Fruit fly (Drosophila melanogaster) whole organism, pupa: ENCODE measurements around the gene Unc-76.

Experiments
- CG10348 ChIP-seq: fragments of 200-800 bp; sonication (Bioruptor generic); IDR thresholded peaks from 2 replicates; pipeline ENCODE4 v1.3.6; 2022; ENCODE audit warnings: missing biosample characterization, missing genetic modification characterization
- CG12605 ChIP-seq: fragments of 200-800 bp; sonication (Bioruptor generic); IDR thresholded peaks from 2 replicates; pipeline ENCODE4 v1.3.6; 2022; ENCODE audit warnings: missing biosample characterization, missing genetic modification characterization
- CG13204 ChIP-seq: fragments of 200-800 bp; sonication (Bioruptor generic); optimal IDR thresholded peaks from 2 replicates; lab custom pipeline; 2018; ENCODE audit warnings: missing biosample characterization, mild to moderate bottlenecking, missing genetic modification characterization, moderate library complexity
- CG14655 ChIP-seq: fragments of 200-800 bp; sonication (Bioruptor generic); optimal IDR thresholded peaks from 3 replicates; lab custom pipeline; 2017; ENCODE audit warnings: mild to moderate bottlenecking, missing biosample characterization, missing genetic modification reagents, missing genetic modification characterization
- CG15710 ChIP-seq: fragments of 200-800 bp; sonication (Bioruptor generic); optimal IDR thresholded peaks from 2 replicates; lab custom pipeline; 2018; ENCODE audit warnings: missing biosample characterization, mild to moderate bottlenecking, missing genetic modification characterization, moderate library complexity
- CG17806 ChIP-seq: fragments of 200-800 bp; sonication (Bioruptor generic); optimal IDR thresholded peaks from 2 replicates; lab custom pipeline; 2018; ENCODE audit warnings: missing biosample characterization, mild to moderate bottlenecking, missing genetic modification characterization, moderate library complexity
- CG32121 ChIP-seq: fragments of 200-800 bp; sonication (Bioruptor generic); IDR thresholded peaks from 2 replicates; pipeline ENCODE4 v1.3.6; 2022; ENCODE audit warnings: missing biosample characterization, missing genetic modification characterization
- CG34367 ChIP-seq: fragments of 200-800 bp; sonication (Bioruptor generic); optimal IDR thresholded peaks from 2 replicates; lab custom pipeline; 2018; ENCODE audit warnings: missing biosample characterization, mild to moderate bottlenecking, missing genetic modification characterization
- CG4496 ChIP-seq: fragments of 200-800 bp; sonication (Bioruptor generic); IDR thresholded peaks from 3 replicates; pipeline ENCODE4 v1.3.6; 2022; ENCODE audit warnings: missing biosample characterization, missing genetic modification characterization
- CG8159 ChIP-seq: fragments of 200-800 bp; sonication (Bioruptor generic); optimal IDR thresholded peaks from 3 replicates; lab custom pipeline; 2018; ENCODE audit warnings: missing biosample characterization, mild to moderate bottlenecking, missing genetic modification characterization, moderate library complexity
- CG8301 ChIP-seq: fragments of 200-800 bp; sonication (Bioruptor generic); optimal IDR thresholded peaks from 2 replicates; lab custom pipeline; 2018; ENCODE audit warnings: missing biosample characterization, mild to moderate bottlenecking, missing genetic modification characterization
- CG9948 ChIP-seq: fragments of 200-800 bp; sonication (Bioruptor generic); optimal IDR thresholded peaks from 2 replicates; lab custom pipeline; 2018; ENCODE audit warnings: missing biosample characterization, mild to moderate bottlenecking, missing genetic modification characterization, moderate library complexity
- D1 ChIP-seq: fragments of 200-800 bp; sonication (Bioruptor generic); optimal IDR thresholded peaks from 2 replicates; lab custom pipeline; 2018; ENCODE audit warnings: missing biosample characterization, mild to moderate bottlenecking, missing genetic modification characterization, moderate library complexity
- EcR ChIP-seq: fragments of 200-800 bp; sonication (Bioruptor generic); optimal IDR thresholded peaks from 3 replicates; lab custom pipeline; 2019; ENCODE audit warnings: missing biosample characterization, missing genetic modification characterization, mild to moderate bottlenecking, moderate library complexity, missing genetic modification reagents
- Ets98B ChIP-seq: fragments of 200-800 bp; sonication (Bioruptor generic); IDR thresholded peaks from 2 replicates; pipeline ENCODE4 v1.3.6; 2022; ENCODE audit warnings: missing biosample characterization, missing genetic modification characterization
- Pif1A ChIP-seq: fragments of 200-800 bp; sonication (Bioruptor generic); optimal IDR thresholded peaks from 3 replicates; lab custom pipeline; 2016; ENCODE audit warnings: missing biosample characterization, missing genetic modification characterization
- Pif1B ChIP-seq: fragments of 200-800 bp; sonication (Bioruptor generic); optimal IDR thresholded peaks from 3 replicates; lab custom pipeline; 2016; ENCODE audit warnings: missing biosample characterization, missing genetic modification characterization
- Snoo ChIP-seq: fragments of 200-800 bp; sonication (Bioruptor generic); optimal IDR thresholded peaks from 3 replicates; lab custom pipeline; 2017; ENCODE audit warnings: missing biosample characterization, mild to moderate bottlenecking, missing genetic modification characterization, inconsistent platforms
- fd96Ca ChIP-seq: fragments of 200-800 bp; sonication (Bioruptor generic); IDR thresholded peaks from 3 replicates; pipeline ENCODE4 v1.3.6; 2022; ENCODE audit warnings: missing biosample characterization, missing genetic modification characterization
- gl ChIP-seq: fragments of 200-800 bp; sonication (Bioruptor generic); optimal IDR thresholded peaks from 2 replicates; lab custom pipeline; 2018; ENCODE audit warnings: missing biosample characterization, mild to moderate bottlenecking, missing genetic modification characterization
- rn ChIP-seq: fragments of 200-800 bp; sonication (Bioruptor generic); IDR thresholded peaks from 2 replicates; pipeline ENCODE4 v1.3.6; 2022; ENCODE audit warnings: missing biosample characterization, missing genetic modification characterization

Unc-76 gene

DNA sequence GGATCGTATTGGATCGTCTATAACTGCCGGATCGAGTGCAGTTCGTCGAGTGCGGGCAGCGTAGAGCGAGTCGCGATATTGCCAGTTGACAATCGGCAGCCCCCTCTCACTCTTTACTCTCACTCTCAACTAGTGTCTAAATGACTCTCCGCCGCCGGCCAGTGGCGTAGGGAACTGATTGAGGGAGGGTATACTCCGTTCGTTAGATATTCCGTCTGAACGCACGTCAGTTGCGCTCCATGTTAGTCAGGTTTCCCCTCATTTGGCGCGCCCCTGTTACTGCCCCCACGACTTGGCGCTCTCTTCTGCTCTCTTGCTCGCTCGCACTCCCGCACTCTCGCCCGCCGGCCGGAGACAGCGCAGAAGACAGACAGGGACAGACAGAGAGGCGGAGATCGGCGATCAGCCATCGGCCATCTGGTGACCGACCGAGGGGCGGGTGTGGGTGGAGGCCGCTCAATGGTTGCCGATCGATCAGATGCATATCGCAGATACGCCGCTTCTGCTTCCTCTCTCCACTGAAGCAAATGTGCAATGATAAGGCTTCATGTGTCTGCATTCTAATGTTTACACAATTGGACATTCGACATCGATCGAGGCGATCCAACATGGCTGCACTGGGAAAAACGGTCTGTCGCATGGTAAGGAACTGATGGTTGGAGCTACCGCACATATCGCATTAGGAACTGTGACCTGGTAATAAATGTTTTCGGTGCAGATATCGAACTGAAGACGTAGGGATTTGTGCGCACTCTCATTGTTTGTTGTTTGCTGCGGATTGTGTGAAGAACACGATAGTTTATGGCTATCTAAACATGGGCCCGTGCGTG lies 30.1 kb upstream of the Unc-76 start, which contains the start of gene moody:
TSS of gene moody (minus strand) at position 51 of the 830 bp plus-strand sequence.
- peak; percentile 99 for TF ChIP-seq CG4496
- peak; percentile 86 for TF ChIP-seq CG15710
- no peak for TF ChIP-seq D1
- peak; percentile 84 for TF ChIP-seq CG8159 (tag; lab: Kevin White, UChicago)
- TF ChIP-seq gl: peak; percentile 84
- TF ChIP-seq Ets98B: peak; percentile 99
- peak; percentile 90 for TF ChIP-seq Pif1A
- TF ChIP-seq CG17806 (tag; lab: Kevin White, UChicago): peak; percentile 84
- peak; percentile 68 for TF ChIP-seq CG9948 (tag; lab: Kevin White, UChicago)
- peak; percentile 97 for TF ChIP-seq CG12605
- TF ChIP-seq CG10348 (GFP tag; lab: Robert Waterston, UW): peak; percentile 92
- peak; percentile 97 for TF ChIP-seq CG13204 (GFP tag; lab: Kevin White, UChicago)
- TF ChIP-seq CG8301 (tag; lab: Kevin White, UChicago): peak; percentile 87
- peak; percentile 82 for TF ChIP-seq CG34367
- TF ChIP-seq EcR (GFP tag; lab: Kevin White, UChicago): peak; percentile 56
- peak; percentile 90 for TF ChIP-seq Pif1B (GFP tag; lab: Kevin White, UChicago)
- TF ChIP-seq CG14655: peak; percentile 92
- TF ChIP-seq Snoo (tag; lab: Kevin White, UChicago): peak; percentile 93
- TF ChIP-seq fd96Ca: peak; percentile 99
- TF ChIP-seq rn: peak; percentile 93
- peak; percentile 99 for TF ChIP-seq CG32121 (GFP tag; lab: Robert Waterston, UW)

DNA sequence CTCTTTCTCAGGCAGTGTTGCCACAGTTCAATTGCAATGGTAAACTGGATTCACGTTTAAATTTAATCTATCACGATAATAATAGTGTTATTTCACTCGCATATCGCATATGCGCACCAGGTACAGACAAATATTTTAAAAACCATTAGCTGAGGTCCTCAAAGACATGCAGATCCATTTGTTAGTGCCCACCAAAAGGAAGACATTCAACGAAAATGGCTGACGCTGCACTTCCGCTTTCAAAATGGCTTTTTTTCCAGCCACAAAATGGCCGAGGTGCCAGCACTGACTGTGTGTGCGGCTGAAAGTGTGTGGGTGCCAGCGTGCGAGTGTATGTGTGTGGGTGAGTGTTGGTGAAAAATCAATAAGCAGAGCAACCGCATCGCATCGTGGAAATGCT lies 19.3 kb upstream of the Unc-76 start:
- TF ChIP-seq CG10348 (GFP tag; lab: Robert Waterston, UW) (no peak), Pif1A (no peak), CG8301 (tag; lab: Kevin White, UChicago) (peak; percentile 30), CG8159 (tag; lab: Kevin White, UChicago) (peak; percentile 29), Pif1B (GFP tag; lab: Kevin White, UChicago) (no peak), CG4496 (peak; percentile 38; the same call in 1 of the 3 replicates), CG13204 (GFP tag; lab: Kevin White, UChicago) (peak; percentile 19), CG15710 (peak; percentile 38), CG34367 (peak; percentile 4), gl (no peak), CG9948 (tag; lab: Kevin White, UChicago) (no peak)
- TF ChIP-seq, all 21 proteins: peak for 6

DNA sequence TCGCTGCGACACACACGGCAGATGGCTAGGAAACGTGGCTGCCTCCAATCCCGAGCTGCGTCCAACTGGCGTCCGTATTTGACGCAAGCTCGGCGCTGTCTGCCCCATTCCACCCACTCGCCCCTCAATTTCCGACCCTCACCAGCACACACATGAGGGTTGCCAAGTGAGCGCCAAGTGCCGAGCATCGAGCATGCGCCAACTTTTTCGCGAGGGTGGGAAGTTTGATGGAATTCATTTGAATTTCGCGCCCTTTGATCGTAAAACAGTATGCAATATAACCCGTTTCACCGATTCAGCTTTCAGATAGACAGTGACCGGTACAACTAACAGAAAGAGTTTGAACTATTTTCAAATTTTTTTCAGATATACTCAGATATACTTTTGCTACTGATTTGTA lies 18.6 kb upstream of the Unc-76 start, which contains the start of gene Sik2:
TSS of gene Sik2 (minus strand) at position 67 of the 400 bp plus-strand sequence.
- peak; percentile 31; the same call in 1 of the 3 replicates for TF ChIP-seq CG4496
- TF ChIP-seq rn: no peak

DNA sequence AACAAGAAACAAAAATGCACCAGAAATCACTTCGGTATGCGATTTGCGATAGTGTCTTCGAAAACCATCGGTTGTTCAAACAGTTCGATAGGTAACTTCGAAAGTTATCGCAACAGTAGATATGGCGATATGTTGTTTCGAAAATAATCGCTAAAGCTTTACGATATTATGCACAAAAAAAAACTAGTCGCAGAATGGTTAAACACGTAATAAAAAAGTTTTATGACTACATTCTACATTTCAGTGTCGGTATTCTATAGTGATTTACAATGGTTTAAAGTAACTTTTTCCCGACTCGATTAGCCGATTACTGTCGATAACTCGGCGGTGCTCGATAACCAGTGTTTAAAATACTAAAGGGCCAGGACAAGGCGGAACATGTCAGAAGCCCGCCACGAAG lies 15.3 kb upstream of the Unc-76 start, which contains the start of gene CG4281:
TSS of gene CG4281 (minus strand) at position 70 of the 400 bp plus-strand sequence.
- TF ChIP-seq CG10348 (GFP tag; lab: Robert Waterston, UW) (no peak), EcR (GFP tag; lab: Kevin White, UChicago) (no peak), CG15710 (no peak), CG12605 (no peak), gl (no peak), CG32121 (GFP tag; lab: Robert Waterston, UW) (no peak), CG13204 (GFP tag; lab: Kevin White, UChicago) (no peak), Ets98B (no peak), Pif1B (GFP tag; lab: Kevin White, UChicago) (no peak), CG8301 (tag; lab: Kevin White, UChicago) (no peak), D1 (no peak), CG8159 (tag; lab: Kevin White, UChicago) (no peak), Snoo (tag; lab: Kevin White, UChicago) (no peak), CG4496 (no peak), CG9948 (tag; lab: Kevin White, UChicago) (no peak), fd96Ca (no peak), Pif1A (no peak), rn (no peak), CG17806 (tag; lab: Kevin White, UChicago) (no peak), CG14655 (no peak)

DNA sequence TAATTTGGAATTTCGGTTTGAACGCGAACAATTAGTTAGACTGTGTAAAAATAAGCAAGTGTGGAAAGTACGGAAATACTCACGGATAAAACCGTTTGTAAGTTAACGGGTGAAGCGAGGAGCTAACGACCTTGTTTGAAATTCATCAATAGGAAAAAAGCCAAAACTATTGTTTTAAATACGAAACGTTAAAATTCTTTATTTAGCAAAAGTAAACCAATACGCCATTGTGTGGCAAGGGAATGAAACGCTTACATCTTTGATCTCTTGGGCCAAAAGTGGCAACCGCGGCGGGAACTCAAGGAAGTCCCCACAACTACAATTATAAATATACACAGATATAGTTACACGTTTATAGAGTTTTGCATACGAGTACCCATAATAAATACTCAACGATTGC lies 14.2 kb upstream of the Unc-76 start, which contains the start of gene CG14054:
TSS of gene CG14054 (minus strand) at position 101 of the 400 bp plus-strand sequence.
- TF ChIP-seq Pif1A: no peak
- TF ChIP-seq Pif1B (GFP tag; lab: Kevin White, UChicago): no peak
- TF ChIP-seq CG15710: no peak
- TF ChIP-seq CG8159 (tag; lab: Kevin White, UChicago): no peak
- TF ChIP-seq CG17806 (tag; lab: Kevin White, UChicago): no peak
- no peak for TF ChIP-seq rn
- no peak for TF ChIP-seq Ets98B

DNA sequence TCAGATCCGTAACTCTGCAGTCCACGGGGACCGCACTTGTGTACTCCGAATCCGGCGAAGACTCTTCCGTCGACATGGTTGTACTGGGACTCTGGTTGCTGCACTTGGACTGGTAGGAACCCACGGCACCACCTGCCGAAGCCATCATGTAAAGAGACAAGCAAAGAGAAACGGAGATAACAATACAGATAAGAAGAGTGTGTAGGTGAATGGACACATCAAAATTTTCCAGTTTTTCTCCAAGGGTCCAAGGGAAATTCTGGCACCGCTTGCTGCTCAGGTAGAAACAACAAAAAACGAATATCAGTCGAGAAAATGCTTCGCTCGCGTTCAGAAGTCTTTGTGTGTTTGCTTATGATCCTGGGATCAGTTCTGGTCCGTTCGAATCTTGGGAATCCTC lies 12.1 kb upstream of the Unc-76 start, which contains the start of gene CG4194:
TSS of gene CG4194 (plus strand) at position 301 of the 400 bp plus-strand sequence.
- no peak for TF ChIP-seq Pif1B (GFP tag; lab: Kevin White, UChicago)
- TF ChIP-seq Ets98B: no peak
- TF ChIP-seq CG12605: no peak
- TF ChIP-seq CG32121 (GFP tag; lab: Robert Waterston, UW): no peak
- TF ChIP-seq CG10348 (GFP tag; lab: Robert Waterston, UW): no peak
- TF ChIP-seq CG14655: no peak
- no peak for TF ChIP-seq Pif1A
- no peak for TF ChIP-seq gl
- TF ChIP-seq CG9948 (tag; lab: Kevin White, UChicago): no peak
- TF ChIP-seq CG8301 (tag; lab: Kevin White, UChicago): no peak
- no peak for TF ChIP-seq CG15710
- TF ChIP-seq fd96Ca: no peak
- TF ChIP-seq CG8159 (tag; lab: Kevin White, UChicago): no peak
- no peak for TF ChIP-seq CG4496
- TF ChIP-seq, all 21 proteins: peak for 0
